Worm (Caenorhabditis elegans) whole organism, L1 larva: Measurements from ENCODE around the gene alkb-1.

ENCODE experiments used
- egl-27 ChIP-seq, 2 experiments: fragments of 150-350 bp in 1 of 2; sonication (generic microtip); optimal IDR thresholded peaks; 3 replicates each; lab custom pipeline; 2017 to 2018; ENCODE audit warnings: missing biosample characterization in 2 of 2, missing genetic modification characterization in 2 of 2, missing genetic modification reagents in 2 of 2
- ets-5 ChIP-seq: fragments of 200-800 bp; sonication (Bioruptor generic); IDR thresholded peaks from 2 replicates; pipeline ENCODE4 v1.3.6; 2022; ENCODE audit warnings: missing genetic modification characterization, missing compliant biosample characterization
- fos-1 ChIP-seq: fragments of 150-350 bp; optimal IDR thresholded peaks from 2 replicates; lab custom pipeline; 2014; ENCODE audit warnings: missing biosample characterization, missing genetic modification characterization
- mep-1 ChIP-seq: fragments of 150-350 bp; optimal IDR thresholded peaks from 2 replicates; lab custom pipeline; 2014; ENCODE audit warnings: missing biosample characterization, missing genetic modification characterization
- tbx-2 ChIP-seq: sonication (generic microtip); optimal IDR thresholded peaks from 2 replicates; lab custom pipeline; 2016; ENCODE audit warnings: missing genetic modification characterization, missing compliant biosample characterization
- unc-62 ChIP-seq: fragments of 150-350 bp; optimal IDR thresholded peaks from 2 replicates; lab custom pipeline; 2014; ENCODE audit warnings: missing biosample characterization, missing genetic modification reagents, missing genetic modification characterization

- TF ChIP-seq ets-5: no peak
- no peak for TF ChIP-seq tbx-2 (tag; lab: Kevin White, UChicago)
- no peak for TF ChIP-seq fos-1 (tag; lab: Kevin White, UChicago)
- TF ChIP-seq mep-1 (tag; lab: Kevin White, UChicago): no peak
- no peak for TF ChIP-seq egl-27 (tag; optimal IDR thresholded peaks at IDR 0.05; lab: Kevin White, UChicago)
- TF ChIP-seq unc-62 (GFP tag; lab: Kevin White, UChicago): no peak
These were observed 26.9 kb upstream of the alkb-1 start, which contains the start of gene F54D12.7 for ce11 chrII:1385280-1385679.
